Fruit fly (Drosophila melanogaster) whole organism, embryonic: ENCODE measurements around the gene CDase.

Source experiments
- ATbp ChIP-seq: fragments of 200-800 bp; sonication (Bioruptor generic); optimal IDR thresholded peaks from 2 replicates; lab custom pipeline; 2017; ENCODE audit warnings: missing biosample characterization, mild to moderate bottlenecking, missing genetic modification characterization, missing genetic modification reagents
- CG10321 ChIP-seq: fragments of 200-800 bp; sonication (Bioruptor generic); IDR thresholded peaks from 2 replicates; pipeline ENCODE4 v1.3.6; 2022; ENCODE audit warnings: missing biosample characterization, missing genetic modification characterization
- CG10979 ChIP-seq: fragments of 200-800 bp; sonication (Bioruptor generic); optimal IDR thresholded peaks from 2 replicates; lab custom pipeline; 2018; ENCODE audit warnings: missing biosample characterization, mild to moderate bottlenecking, missing genetic modification characterization, moderate library complexity
- CG12769 ChIP-seq: fragments of 200-800 bp; sonication (Bioruptor generic); optimal IDR thresholded peaks from 2 replicates; lab custom pipeline; 2019; ENCODE audit warnings: missing biosample characterization, mild to moderate bottlenecking, missing genetic modification characterization, moderate library complexity
- CG17612 ChIP-seq: fragments of 200-800 bp; sonication (Bioruptor generic); IDR thresholded peaks from 2 replicates; pipeline ENCODE4 v1.3.6; 2022; ENCODE audit warnings: missing biosample characterization, missing genetic modification characterization
- CG2129 ChIP-seq: fragments of 200-800 bp; sonication (Bioruptor generic); IDR thresholded peaks from 2 replicates; pipeline ENCODE4 v1.3.6; 2022; ENCODE audit warnings: missing biosample characterization, missing genetic modification characterization; ENCODE audit not compliant: partially characterized antibody
- CG2678 ChIP-seq: fragments of 200-800 bp; sonication (Bioruptor generic); optimal IDR thresholded peaks from 3 replicates; lab custom pipeline; 2019; ENCODE audit warnings: missing biosample characterization, mild to moderate bottlenecking, missing genetic modification characterization, moderate library complexity
- CG2875 ChIP-seq: fragments of 200-800 bp; sonication (Bioruptor generic); optimal IDR thresholded peaks from 2 replicates; lab custom pipeline; 2017; ENCODE audit warnings: missing biosample characterization, mild to moderate bottlenecking, missing genetic modification characterization, missing genetic modification reagents
- CG30403 ChIP-seq: fragments of 200-800 bp; sonication (Bioruptor generic); optimal IDR thresholded peaks from 3 replicates; lab custom pipeline; 2016; ENCODE audit warnings: missing biosample characterization, missing genetic modification characterization
- CG32772 ChIP-seq: fragments of 200-800 bp; sonication (Bioruptor generic); IDR thresholded peaks from 2 replicates; pipeline ENCODE4 v1.3.6; 2022; ENCODE audit warnings: missing biosample characterization, missing genetic modification characterization
- CG4707 ChIP-seq: fragments of 200-800 bp; sonication (Bioruptor generic); optimal IDR thresholded peaks from 2 replicates; lab custom pipeline; 2018; ENCODE audit warnings: missing biosample characterization, mild to moderate bottlenecking, missing genetic modification characterization, moderate library complexity
- CG7357 ChIP-seq: fragments of 200-800 bp; sonication (Bioruptor generic); IDR thresholded peaks from 3 replicates; pipeline ENCODE4 v1.3.6; 2022; ENCODE audit warnings: missing biosample characterization, missing genetic modification characterization
- CG7928 ChIP-seq: fragments of 200-800 bp; sonication (Bioruptor generic); optimal IDR thresholded peaks from 2 replicates; lab custom pipeline; 2017; ENCODE audit warnings: missing biosample characterization, mild to moderate bottlenecking, missing genetic modification characterization
- CG8089 ChIP-seq: fragments of 200-800 bp; sonication (Bioruptor generic); optimal IDR thresholded peaks from 3 replicates; lab custom pipeline; 2016; ENCODE audit warnings: missing biosample characterization, missing genetic modification characterization
- CG8359 ChIP-seq: fragments of 200-800 bp; sonication (Bioruptor generic); optimal IDR thresholded peaks from 2 replicates; lab custom pipeline; 2017; ENCODE audit warnings: missing biosample characterization, mild to moderate bottlenecking, missing genetic modification characterization, borderline replicate concordance
- CG9609 ChIP-seq: fragments of 200-800 bp; sonication (Bioruptor generic); optimal IDR thresholded peaks from 3 replicates; lab custom pipeline; 2016; ENCODE audit warnings: missing biosample characterization, missing genetic modification characterization
- Doc2 ChIP-seq: fragments of 200-800 bp; sonication (Bioruptor generic); IDR thresholded peaks from 2 replicates; pipeline ENCODE4 v1.3.6; 2022; ENCODE audit warnings: missing biosample characterization, missing genetic modification characterization
- E2f2 ChIP-seq: fragments of 200-800 bp; sonication (Bioruptor generic); IDR thresholded peaks from 2 replicates; pipeline ENCODE4 v1.3.6; 2022; ENCODE audit warnings: missing biosample characterization, missing genetic modification characterization
- Fer2 ChIP-seq: fragments of 200-800 bp; sonication (Bioruptor generic); optimal IDR thresholded peaks from 2 replicates; lab custom pipeline; 2018; ENCODE audit warnings: missing biosample characterization, mild to moderate bottlenecking, missing genetic modification characterization, moderate library complexity
- Gug ChIP-seq: fragments of 200-800 bp; sonication (Bioruptor generic); IDR thresholded peaks from 4 replicates; pipeline ENCODE4 v1.3.6; 2022; ENCODE audit warnings: missing biosample characterization, missing genetic modification characterization
- Hr51 ChIP-seq, 2 experiments: fragments of 200-800 bp; sonication (Bioruptor generic); optimal IDR thresholded peaks; 2 replicates in 1 of 2; 3 replicates in 1 of 2; lab custom pipeline; 2016 to 2018; ENCODE audit warnings: missing biosample characterization in 2 of 2, missing genetic modification characterization in 2 of 2, mild to moderate bottlenecking in 1 of 2, moderate library complexity in 1 of 2
- Lpt ChIP-seq: fragments of >200 bp; optimal IDR thresholded peaks from 2 replicates; lab custom pipeline; 2018; ENCODE audit warnings: missing biosample characterization, missing genetic modification characterization
- MESR4 ChIP-seq: fragments of 200-800 bp; sonication (Bioruptor generic); optimal IDR thresholded peaks from 2 replicates; lab custom pipeline; 2018; ENCODE audit warnings: missing biosample characterization, mild to moderate bottlenecking, missing genetic modification characterization, moderate library complexity
- Mrtf ChIP-seq: fragments of 200-800 bp; sonication (Bioruptor generic); IDR thresholded peaks from 3 replicates; pipeline ENCODE4 v1.3.6; 2022; ENCODE audit warnings: missing biosample characterization, missing genetic modification characterization
- Optix ChIP-seq: fragments of 200-800 bp; sonication (Bioruptor generic); IDR thresholded peaks from 3 replicates; pipeline ENCODE4 v1.3.6; 2022; ENCODE audit warnings: missing biosample characterization, missing genetic modification characterization
- PHDP ChIP-seq: fragments of 200-800 bp; sonication (Bioruptor generic); optimal IDR thresholded peaks from 3 replicates; lab custom pipeline; 2018; ENCODE audit warnings: missing biosample characterization, mild to moderate bottlenecking, missing genetic modification characterization, moderate library complexity
- Stat92E ChIP-seq, 3 experiments: fragments of >200 bp in 2 of 3; fragments of 200-800 bp in 1 of 3; sonication (Bioruptor generic) in 1 of 3; optimal IDR thresholded peaks; 2 replicates each; lab custom pipeline; 2017 to 2019; ENCODE audit warnings: missing biosample characterization in 3 of 3, missing genetic modification characterization in 3 of 3, mild to moderate bottlenecking in 1 of 3, moderate library complexity in 1 of 3
- Xbp1 ChIP-seq: fragments of 200-800 bp; sonication (Bioruptor generic); optimal IDR thresholded peaks from 3 replicates; lab custom pipeline; 2016; ENCODE audit warnings: missing biosample characterization, mild to moderate bottlenecking, missing genetic modification characterization
- amos ChIP-seq: fragments of 200-800 bp; sonication (Bioruptor generic); IDR thresholded peaks from 2 replicates; pipeline ENCODE4 v1.3.6; 2022; ENCODE audit warnings: missing biosample characterization, missing genetic modification characterization; ENCODE audit not compliant: partially characterized antibody
- aop ChIP-seq: fragments of 200-800 bp; sonication (Bioruptor generic); IDR thresholded peaks from 2 replicates; pipeline ENCODE4 v1.3.6; 2022; ENCODE audit warnings: missing biosample characterization, missing genetic modification characterization
- ara ChIP-seq: fragments of 200-800 bp; sonication (Bioruptor generic); IDR thresholded peaks from 2 replicates; pipeline ENCODE4 v1.3.6; 2022; ENCODE audit warnings: missing biosample characterization, missing genetic modification characterization
- bsh ChIP-seq, 2 experiments: fragments of 200-800 bp; sonication (Bioruptor generic); optimal IDR thresholded peaks; 2 replicates each; lab custom pipeline; 2017 to 2018; ENCODE audit warnings: mild to moderate bottlenecking in 2 of 2, missing biosample characterization in 2 of 2, missing genetic modification characterization in 2 of 2, moderate library complexity in 1 of 2
- dpn ChIP-seq, 2 experiments: fragments of 200-800 bp; sonication (Bioruptor generic); optimal IDR thresholded peaks; 3 replicates each; lab custom pipeline; 2016; ENCODE audit warnings: missing biosample characterization in 2 of 2, missing genetic modification characterization in 2 of 2
- fd102C ChIP-seq: fragments of 200-800 bp; sonication (Bioruptor generic); optimal IDR thresholded peaks from 2 replicates; lab custom pipeline; 2018; ENCODE audit warnings: missing biosample characterization, mild to moderate bottlenecking, missing genetic modification characterization, moderate library complexity
- grau ChIP-seq: fragments of 200-800 bp; optimal IDR thresholded peaks from 3 replicates; lab custom pipeline; 2019; ENCODE audit warnings: missing biosample characterization, mild to moderate bottlenecking, missing genetic modification characterization, moderate library complexity
- her ChIP-seq: fragments of 200-800 bp; sonication (Bioruptor generic); optimal IDR thresholded peaks from 2 replicates; lab custom pipeline; 2016; ENCODE audit warnings: missing biosample characterization, missing genetic modification characterization
- hkb ChIP-seq, 2 experiments: fragments of 200-800 bp in 1 of 2; fragments of >200 bp in 1 of 2; sonication (Bioruptor generic) in 1 of 2; IDR thresholded peaks in 1 of 2; optimal IDR thresholded peaks in 1 of 2; 2 replicates each; pipeline versions ENCODE4 v1.3.6 to Lab custom; 2017 to 2022; ENCODE audit warnings: missing biosample characterization in 1 of 2, missing genetic modification characterization in 1 of 2
- kah ChIP-seq: fragments of 200-800 bp; sonication (Bioruptor generic); optimal IDR thresholded peaks from 2 replicates; lab custom pipeline; 2018; ENCODE audit warnings: missing biosample characterization, mild to moderate bottlenecking, missing genetic modification characterization
- kay ChIP-seq: fragments of 200-800 bp; sonication (Bioruptor generic); optimal IDR thresholded peaks from 2 replicates; lab custom pipeline; 2016; ENCODE audit warnings: missing biosample characterization, missing genetic modification characterization
- lilli ChIP-seq: fragments of 200-800 bp; sonication (Bioruptor generic); optimal IDR thresholded peaks from 3 replicates; lab custom pipeline; 2016; ENCODE audit warnings: missing biosample characterization, missing genetic modification characterization
- mam ChIP-seq: fragments of 200-800 bp; sonication (Bioruptor generic); optimal IDR thresholded peaks from 3 replicates; lab custom pipeline; 2016; ENCODE audit warnings: missing biosample characterization, missing genetic modification characterization
- nau ChIP-seq: fragments of 200-800 bp; sonication (Bioruptor generic); optimal IDR thresholded peaks from 3 replicates; lab custom pipeline; 2017; ENCODE audit warnings: missing biosample characterization, mild to moderate bottlenecking, missing genetic modification characterization, missing genetic modification reagents
- nerfin-1 ChIP-seq: fragments of 200-800 bp; sonication (Bioruptor generic); optimal IDR thresholded peaks from 3 replicates; lab custom pipeline; 2019; ENCODE audit warnings: missing biosample characterization, mild to moderate bottlenecking, missing genetic modification characterization, moderate library complexity
- nom ChIP-seq: fragments of 200-800 bp; sonication (Bioruptor generic); optimal IDR thresholded peaks from 2 replicates; lab custom pipeline; 2017; ENCODE audit warnings: missing biosample characterization, missing genetic modification characterization, mild to moderate bottlenecking, moderate library complexity, missing genetic modification reagents
- org-1 ChIP-seq: fragments of 200-800 bp; sonication (Bioruptor generic); optimal IDR thresholded peaks from 2 replicates; lab custom pipeline; 2017; ENCODE audit warnings: missing biosample characterization, missing genetic modification characterization
- peb ChIP-seq: fragments of 200-800 bp; sonication (Bioruptor generic); IDR thresholded peaks from 2 replicates; pipeline ENCODE4 v1.3.6; 2022; ENCODE audit warnings: missing biosample characterization, missing genetic modification characterization
- run ChIP-seq: fragments of 200-800 bp; sonication (Bioruptor generic); optimal IDR thresholded peaks from 3 replicates; lab custom pipeline; 2018; ENCODE audit warnings: missing biosample characterization, mild to moderate bottlenecking, missing genetic modification characterization
- stwl ChIP-seq: fragments of 200-800 bp; sonication (Bioruptor generic); optimal IDR thresholded peaks from 3 replicates; lab custom pipeline; 2018; ENCODE audit warnings: missing biosample characterization, mild to moderate bottlenecking, missing genetic modification characterization, moderate library complexity
- tna ChIP-seq: fragments of 200-800 bp; sonication (Bioruptor generic); IDR thresholded peaks from 2 replicates; pipeline ENCODE4 v1.3.6; 2022; ENCODE audit warnings: missing biosample characterization, missing genetic modification characterization; ENCODE audit not compliant: partially characterized antibody

Gene CDase

DNA sequence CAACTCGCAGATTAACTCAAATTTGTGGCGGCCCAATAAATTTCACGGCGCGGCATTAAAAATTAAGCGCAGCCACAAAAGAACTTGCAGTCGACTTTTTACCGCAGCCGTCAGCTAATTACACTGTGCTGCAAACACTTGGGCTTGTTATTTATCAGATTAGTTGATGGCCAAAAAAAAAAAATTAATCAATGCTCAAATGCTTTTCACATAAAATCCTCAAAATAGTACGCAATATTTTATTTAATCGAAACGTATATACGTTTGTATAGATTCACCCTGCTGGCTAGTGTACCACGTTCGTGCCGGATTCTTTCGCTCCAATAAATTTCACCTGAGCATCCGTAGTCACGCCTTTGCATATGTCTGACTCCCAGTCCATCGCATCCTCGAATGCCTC, 45.5 kb upstream of the CDase start (continued):
- TF ChIP-seq Optix (0 out of 3 replicates have a peak, but pooled peaks have one; percentile 39), amos (GFP tag; lab: Robert Waterston, UW) (no peak), CG4707 (GFP tag; lab: Kevin White, UChicago) (no peak), fd102C (GFP tag; lab: Kevin White, UChicago) (no peak), bsh (GFP tag; optimal IDR thresholded peaks at IDR 0.05; lab: Kevin White, UChicago) (peak in 1 of 2 experiments; percentile 81), ATbp (GFP tag; lab: Kevin White, UChicago) (peak; percentile 49), hkb (optimal IDR thresholded peaks at IDR 0.05; lab: Kevin White, UChicago) (no peak), hkb (GFP tag; IDR thresholded peaks at IDR 0.05; lab: Robert Waterston, UW) (peak; percentile 74), CG12769 (tag; lab: Kevin White, UChicago) (peak; percentile 56), Hr51 (GFP tag; optimal IDR thresholded peaks at IDR 0.05; lab: Kevin White, UChicago) (peak in 1 of 2 experiments; percentile 42), Lpt (GFP tag; lab: Kevin White, UChicago) (no peak), Xbp1 (GFP tag; lab: Kevin White, UChicago) (peak; percentile 48), CG7357 (GFP tag; lab: Robert Waterston, UW) (peak; percentile 53; the same call in 1 of the 3 replicates), CG30403 (GFP tag; lab: Kevin White, UChicago) (peak; percentile 54), org-1 (GFP tag; lab: Kevin White, UChicago) (no peak), aop (GFP tag; lab: Robert Waterston, UW) (no peak), Mrtf (GFP tag; lab: Robert Waterston, UW) (no peak), CG7928 (GFP tag; lab: Kevin White, UChicago) (no peak), run (tag; lab: Kevin White, UChicago) (peak; percentile 21), CG8089 (peak; percentile 25), lilli (no peak), mam (peak; percentile 46), nom (GFP tag; lab: Kevin White, UChicago) (no peak), ara (GFP tag; lab: Robert Waterston, UW) (peak; percentile 81), CG10321 (no peak), kah (GFP tag; lab: Kevin White, UChicago) (peak; percentile 1), CG17612 (GFP tag; lab: Robert Waterston, UW) (peak; percentile 39; the same call in 1 of the 2 replicates), grau (tag; lab: Kevin White, UChicago) (peak; percentile 36), CG32772 (GFP tag; lab: Robert Waterston, UW) (peak; percentile 64; the same call in 1 of the 2 replicates), peb (GFP tag; lab: Robert Waterston, UW) (no peak), CG10979 (tag; lab: Kevin White, UChicago) (peak; percentile 73), stwl (no peak), CG2129 (GFP tag; lab: Robert Waterston, UW) (no peak), Fer2 (tag; lab: Kevin White, UChicago) (no peak), her (GFP tag; lab: Kevin White, UChicago) (no peak), E2f2 (GFP tag; lab: Robert Waterston, UW) (0 out of 2 replicates have a peak, but pooled peaks have one; percentile 18), dpn (GFP tag; optimal IDR thresholded peaks at IDR 0.05; lab: Kevin White, UChicago) (peak in 1 of 2 experiments; percentile 49), Gug (GFP tag; lab: Robert Waterston, UW) (0 out of 4 replicates have a peak, but pooled peaks have one; percentile 1), CG8359 (GFP tag; lab: Kevin White, UChicago) (no peak), nerfin-1 (tag; lab: Kevin White, UChicago) (peak; percentile 36), nau (GFP tag; lab: Kevin White, UChicago) (no peak), Stat92E (GFP tag; optimal IDR thresholded peaks at IDR 0.05; lab: Kevin White, UChicago) (no peak), MESR4 (no peak), CG2678 (tag; lab: Kevin White, UChicago) (peak; percentile 62), CG9609 (GFP tag; lab: Kevin White, UChicago) (peak; percentile 7), kay (GFP tag; lab: Kevin White, UChicago) (no peak), CG2875 (GFP tag; lab: Kevin White, UChicago) (peak; percentile 35), tna (GFP tag; lab: Robert Waterston, UW) (no peak), PHDP (tag; lab: Kevin White, UChicago) (peak; percentile 58), Doc2 (GFP tag; lab: Robert Waterston, UW) (no peak)
